Worm (Caenorhabditis elegans): ENCODE data around the gene ZK84.5.

Gene ZK84.5

ce11 chrII:6054561-6054960, 38.3 kb upstream of the ZK84.5 start:
- TF ChIP-seq madf-5 (GFP tag; IDR thresholded peaks at IDR 0.05) (0 out of 4 replicates have a peak, but pooled peaks of 1 of the 2 experiments have one; percentile 26), D1046.2 (GFP tag; IDR thresholded peaks at IDR 0.05) (peak; percentile 67; the same call in 1 of the 2 replicates), arid-1 (GFP tag; conservative IDR thresholded peaks at IDR 0.05) (0 out of 2 replicates have a peak, but pooled peaks have one; percentile 43), lim-7 (GFP tag; IDR thresholded peaks at IDR 0.05) (0 out of 2 replicates have a peak, but pooled peaks have one; percentile 58), F26F4.8 (GFP tag; conservative IDR thresholded peaks at IDR 0.05) (0 out of 2 replicates have a peak, but pooled peaks have one; percentile 31), Y48G9A.11 (GFP tag; IDR thresholded peaks at IDR 0.05) (peak; percentile 49; the same call in 1 of the 2 replicates), lin-38 (GFP tag; IDR thresholded peaks at IDR 0.05) (peak; percentile 65), egl-43 (GFP tag; IDR thresholded peaks at IDR 0.05) (0 out of 2 replicates have a peak, but pooled peaks have one; percentile 15), snpc-1.2 (GFP tag; IDR thresholded peaks at IDR 0.05) (peak; percentile 65; the same call in 1 of the 2 replicates), lin-1 (GFP tag; IDR thresholded peaks at IDR 0.05) (0 out of 2 replicates have a peak, but pooled peaks have one; percentile 23), dmd-8 (GFP tag; IDR thresholded peaks at IDR 0.05) (0 out of 2 replicates have a peak, but pooled peaks have one; percentile 63)

- no peak for TF ChIP-seq lin-13 (GFP tag; optimal IDR thresholded peaks at IDR 0.05)
- no peak for TF ChIP-seq pqm-1 (tag; optimal IDR thresholded peaks at IDR 0.05)
- no peak for TF ChIP-seq zfp-2 (tag; optimal IDR thresholded peaks at IDR 0.05)
- TF ChIP-seq lin-15B (tag; optimal IDR thresholded peaks at IDR 0.05): no peak
- peak; percentile 2 for TF ChIP-seq nhr-48 (tag; optimal IDR thresholded peaks at IDR 0.05)
- no peak for TF ChIP-seq ces-1 (GFP tag; optimal IDR thresholded peaks at IDR 0.05)
- no peak for TF ChIP-seq hmg-1.1 (GFP tag; IDR thresholded peaks at IDR 0.05)
- no peak for TF ChIP-seq F37D6.2 (tag; optimal IDR thresholded peaks at IDR 0.05)
- TF ChIP-seq egl-43 (GFP tag; IDR thresholded peaks at IDR 0.05): no peak
- TF ChIP-seq dmd-6 (GFP tag; IDR thresholded peaks at IDR 0.05): peak; percentile 47
- no peak for TF ChIP-seq ceh-44 (GFP tag; IDR thresholded peaks at IDR 0.05)
- no peak for TF ChIP-seq daf-16 (GFP tag; optimal IDR thresholded peaks at IDR 0.05)
- TF ChIP-seq daf-16 (tag; optimal IDR thresholded peaks at IDR 0.05): peak; percentile 29
Observed at ce11 chrII:6050120-6050519, 33.8 kb upstream of the ZK84.5 start, which contains the start of gene gldc-1. Gene gldc-1, plus strand, starts transcription at chrII:6050420.

DNA sequence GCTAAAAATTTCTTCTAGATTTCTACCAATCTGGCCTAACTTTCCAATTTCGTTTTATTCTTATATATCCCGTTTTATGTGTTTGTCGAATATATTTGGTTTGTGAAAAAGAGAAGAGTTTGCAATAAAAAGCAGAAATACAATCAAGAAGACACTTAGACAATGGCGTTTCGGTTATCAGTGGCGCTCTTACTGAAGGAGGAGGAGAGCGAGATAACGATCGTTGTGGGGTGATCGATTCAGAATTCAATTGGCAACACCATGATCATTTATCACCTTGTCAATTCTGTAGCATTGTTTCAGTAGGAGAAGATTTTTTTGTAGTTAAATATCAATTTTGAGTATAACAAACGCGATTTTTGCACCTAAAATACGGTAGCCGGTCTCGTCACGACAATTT, 33.2 kb upstream of the ZK84.5 start:
- TF ChIP-seq spr-1 (tag; optimal IDR thresholded peaks at IDR 0.05) (no peak), F49E8.2 (tag; optimal IDR thresholded peaks at IDR 0.05; ENCODE audit: borderline replicate concordance) (no peak), F37D6.2 (tag; optimal IDR thresholded peaks at IDR 0.05) (no peak), dmd-8 (GFP tag; IDR thresholded peaks at IDR 0.05) (no peak), ama-1 (optimal IDR thresholded peaks at IDR 0.05) (no peak), aha-1 (tag) (no peak), zfp-2 (tag; optimal IDR thresholded peaks at IDR 0.05) (no peak), Y105C5A.15 (GFP tag; IDR thresholded peaks at IDR 0.05) (no peak), lin-1 (GFP tag; IDR thresholded peaks at IDR 0.05) (0 out of 2 replicates have a peak, but pooled peaks have one; percentile 38), dmd-6 (GFP tag; IDR thresholded peaks at IDR 0.05) (peak; percentile 71), mep-1 (tag; optimal IDR thresholded peaks at IDR 0.05) (no peak), ztf-7 (tag; optimal IDR thresholded peaks at IDR 0.05) (no peak), hlh-30 (tag; optimal IDR thresholded peaks at IDR 0.05; ENCODE audit: insufficient read depth) (no peak), daf-8 (GFP tag; IDR thresholded peaks at IDR 0.05) (no peak), pqm-1 (tag; optimal IDR thresholded peaks at IDR 0.05) (peak; percentile 83), madf-9 (GFP tag; conservative IDR thresholded peaks at IDR 0.05) (no peak), set-16 (GFP tag; IDR thresholded peaks at IDR 0.05) (no peak), hmg-1.1 (GFP tag; IDR thresholded peaks at IDR 0.05) (no peak), hlh-11 (tag; optimal IDR thresholded peaks at IDR 0.05) (peak; percentile 62), lin-39 (tag; optimal IDR thresholded peaks at IDR 0.05) (no peak), lin-13 (GFP tag; optimal IDR thresholded peaks at IDR 0.05) (no peak), nhr-41 (GFP tag; IDR thresholded peaks at IDR 0.05) (no peak), zip-11 (GFP tag; IDR thresholded peaks at IDR 0.05) (no peak), daf-16 (GFP tag; optimal IDR thresholded peaks at IDR 0.05) (no peak), daf-16 (tag; optimal IDR thresholded peaks at IDR 0.05) (peak; percentile 39), pha-4 (GFP tag; IDR thresholded peaks at IDR 0.05) (no peak), pha-4 (tag; optimal IDR thresholded peaks at IDR 0.05) (no peak), lim-7 (GFP tag; IDR thresholded peaks at IDR 0.05) (no peak), nhr-6 (tag; optimal IDR thresholded peaks at IDR 0.05) (no peak), ceh-32 (tag; optimal IDR thresholded peaks at IDR 0.05; ENCODE audit: poor library complexity) (no peak), nhr-48 (tag; optimal IDR thresholded peaks at IDR 0.05) (peak; percentile 26), egl-27 (tag; optimal IDR thresholded peaks at IDR 0.05) (no peak), Y75B8A.6 (GFP tag; IDR thresholded peaks at IDR 0.05) (no peak), unc-62 (GFP tag; optimal IDR thresholded peaks at IDR 0.05 in 1 of 2) (no peak), unc-62 (tag; optimal IDR thresholded peaks at IDR 0.05) (no peak), F10B5.3 (tag; optimal IDR thresholded peaks at IDR 0.05) (no peak)

Measured in whole organism, L4 larva.